Worm (Caenorhabditis elegans) whole organism, L1 larva: Measurements from ENCODE around the gene C37C3.1.
A peak's percentile ranks its signal among the peaks of the same experiment; 100 is the strongest.

Experiments
- C16A3.4 ChIP-seq: fragments of 150-350 bp; optimal IDR thresholded peaks from 2 replicates; lab custom pipeline; 2014; ENCODE audit warnings: missing biosample characterization, missing genetic modification characterization
- C34B4.2 ChIP-seq: sonication (generic microtip); optimal IDR thresholded peaks from 2 replicates; lab custom pipeline; 2017; ENCODE audit warnings: mild to moderate bottlenecking, missing genetic modification characterization, missing compliant biosample characterization
- aha-1 ChIP-seq: fragments of 150-350 bp; optimal IDR thresholded peaks from 2 replicates; lab custom pipeline; 2014; ENCODE audit warnings: missing biosample characterization, missing genetic modification characterization
- alr-1 ChIP-seq: fragments of 200-800 bp; sonication (Bioruptor generic); optimal IDR thresholded peaks from 2 replicates; lab custom pipeline; 2018; ENCODE audit warnings: borderline replicate concordance, mild to moderate bottlenecking, missing genetic modification characterization, missing compliant biosample characterization
- blmp-1 ChIP-seq: fragments of 150-350 bp; optimal IDR thresholded peaks from 2 replicates; lab custom pipeline; 2014; ENCODE audit warnings: missing biosample characterization, missing genetic modification characterization
- ceh-63 ChIP-seq: fragments of 200-800 bp; sonication (Bioruptor generic); optimal IDR thresholded peaks from 2 replicates; lab custom pipeline; 2018; ENCODE audit warnings: mild to moderate bottlenecking, missing genetic modification characterization, missing compliant biosample characterization
- ceh-8 ChIP-seq: fragments of 200-800 bp; sonication (Bioruptor generic); optimal IDR thresholded peaks from 2 replicates; lab custom pipeline; 2018; ENCODE audit warnings: mild to moderate bottlenecking, missing genetic modification characterization, moderate library complexity, missing compliant biosample characterization
- dpl-1 ChIP-seq, 3 experiments: fragments of 150-350 bp in 2 of 3; sonication (generic microtip) in 1 of 3; optimal IDR thresholded peaks; 2 replicates each; lab custom pipeline; 2014 to 2017; ENCODE audit warnings: missing biosample characterization in 3 of 3, missing genetic modification characterization in 3 of 3, missing genetic modification reagents in 3 of 3
- dsc-1 ChIP-seq: sonication (generic microtip); optimal IDR thresholded peaks from 2 replicates; lab custom pipeline; 2016; ENCODE audit warnings: mild to moderate bottlenecking, missing genetic modification characterization, missing compliant biosample characterization
- efl-1 ChIP-seq, 4 experiments: fragments of 150-350 bp; optimal IDR thresholded peaks in 3 of 4; peaks in 1 of 4; 1 replicate in 1 of 4; 2 replicates in 3 of 4; lab custom pipeline; 2014; ENCODE audit warnings: missing biosample characterization in 2 of 4, missing genetic modification characterization in 2 of 4, missing genetic modification reagents in 2 of 4
- efl-3 ChIP-seq: fragments of 200-800 bp; sonication (Bioruptor generic); optimal IDR thresholded peaks from 2 replicates; lab custom pipeline; 2018; ENCODE audit warnings: mild to moderate bottlenecking, missing genetic modification characterization, missing compliant biosample characterization
- egl-13 ChIP-seq: sonication (generic microtip); optimal IDR thresholded peaks from 2 replicates; lab custom pipeline; 2016; ENCODE audit warnings: missing genotype, missing genetic modification reagents, missing genetic modification characterization, missing compliant biosample characterization
- egl-27 ChIP-seq, 2 experiments: fragments of 150-350 bp in 1 of 2; sonication (generic microtip); optimal IDR thresholded peaks; 3 replicates each; lab custom pipeline; 2017 to 2018; ENCODE audit warnings: missing biosample characterization in 2 of 2, missing genetic modification characterization in 2 of 2, missing genetic modification reagents in 2 of 2
- elt-3 ChIP-seq, 6 experiments: fragments of 150-350 bp in 1 of 6; sonication (generic microtip); optimal IDR thresholded peaks; 2 replicates each; lab custom pipeline; 2017 to 2018; ENCODE audit warnings: missing biosample characterization in 6 of 6, missing genetic modification characterization in 6 of 6, inconsistent platforms in 1 of 6
- fkh-4 ChIP-seq: sonication (generic microtip); optimal IDR thresholded peaks from 2 replicates; lab custom pipeline; 2016; ENCODE audit warnings: missing compliant biosample characterization, missing genetic modification characterization, borderline replicate concordance
- fkh-8 ChIP-seq: sonication (generic microtip); optimal IDR thresholded peaks from 2 replicates; lab custom pipeline; 2016; ENCODE audit warnings: mild to moderate bottlenecking, missing genetic modification characterization, missing compliant biosample characterization
- hpl-2 ChIP-seq: fragments of 150-350 bp; optimal IDR thresholded peaks from 2 replicates; lab custom pipeline; 2014; ENCODE audit warnings: missing biosample characterization, missing genetic modification reagents, missing genetic modification characterization
- jun-1 ChIP-seq: fragments of 150-350 bp; optimal IDR thresholded peaks from 2 replicates; lab custom pipeline; 2014; ENCODE audit warnings: missing biosample characterization, missing genetic modification reagents, missing genetic modification characterization
- lin-13 ChIP-seq: fragments of 150-350 bp; optimal IDR thresholded peaks from 2 replicates; lab custom pipeline; 2014; ENCODE audit warnings: missing biosample characterization, missing genetic modification reagents, missing genetic modification characterization
- lin-14 ChIP-seq: fragments of 200-800 bp; sonication (Bioruptor generic); optimal IDR thresholded peaks from 2 replicates; lab custom pipeline; 2018; ENCODE audit warnings: mild to moderate bottlenecking, missing genetic modification characterization, moderate library complexity, missing compliant biosample characterization
- lin-15B ChIP-seq: fragments of 150-350 bp; sonication (generic microtip); optimal IDR thresholded peaks from 3 replicates; lab custom pipeline; 2014; ENCODE audit warnings: missing biosample characterization, missing genetic modification characterization
- lin-35 ChIP-seq, 2 experiments: fragments of 150-350 bp; optimal IDR thresholded peaks; 2 replicates each; lab custom pipeline; 2014; ENCODE audit warnings: missing biosample characterization in 2 of 2, missing genetic modification characterization in 2 of 2, missing genetic modification reagents in 2 of 2
- lsy-2 ChIP-seq, 2 experiments: fragments of 150-350 bp; optimal IDR thresholded peaks; 2 replicates each; lab custom pipeline; 2014; ENCODE audit warnings: missing biosample characterization in 2 of 2, missing genetic modification characterization in 2 of 2
- mab-9 ChIP-seq: fragments of 200-800 bp; sonication (Bioruptor generic); IDR thresholded peaks from 2 replicates; pipeline ENCODE4 v1.3.6; 2022; ENCODE audit warnings: missing genetic modification reagents, missing genetic modification characterization, missing compliant biosample characterization
- mef-2 ChIP-seq: fragments of 150-350 bp; optimal IDR thresholded peaks from 2 replicates; lab custom pipeline; 2014; ENCODE audit warnings: missing biosample characterization, missing genetic modification characterization
- nhr-11 ChIP-seq: fragments of 150-350 bp; optimal IDR thresholded peaks from 2 replicates; lab custom pipeline; 2014; ENCODE audit warnings: missing biosample characterization, missing genetic modification characterization
- nhr-19 ChIP-seq: fragments of 200-800 bp; sonication (Bioruptor generic); conservative IDR thresholded peaks from 2 replicates; pipeline ENCODE4 v1.3.6; 2022; ENCODE audit warnings: missing genetic modification characterization, missing compliant biosample characterization
- nhr-20 ChIP-seq: sonication (generic microtip); optimal IDR thresholded peaks from 2 replicates; lab custom pipeline; 2016; ENCODE audit warnings: mild to moderate bottlenecking, missing genetic modification characterization, missing compliant biosample characterization
- nhr-28 ChIP-seq: fragments of 150-350 bp; optimal IDR thresholded peaks from 2 replicates; lab custom pipeline; 2014; ENCODE audit warnings: missing biosample characterization, missing genetic modification characterization
- nhr-47 ChIP-seq: sonication (generic microtip); optimal IDR thresholded peaks from 2 replicates; lab custom pipeline; 2016; ENCODE audit warnings: mild to moderate bottlenecking, missing genetic modification characterization, moderate library complexity, missing compliant biosample characterization
- nhr-71 ChIP-seq: sonication (generic microtip); optimal IDR thresholded peaks from 2 replicates; lab custom pipeline; 2016; ENCODE audit warnings: mild to moderate bottlenecking, missing genetic modification characterization, moderate library complexity, missing compliant biosample characterization
- nhr-77 ChIP-seq: fragments of 150-350 bp; optimal IDR thresholded peaks from 2 replicates; lab custom pipeline; 2014; ENCODE audit warnings: missing biosample characterization, missing genetic modification characterization
- nhr-85 ChIP-seq: sonication (generic microtip); peaks from one replicate; lab custom pipeline; 2016; ENCODE audit warnings: missing genetic modification characterization, inconsistent platforms, missing compliant biosample characterization
- nhr-90 ChIP-seq: sonication (generic microtip); optimal IDR thresholded peaks from 2 replicates; lab custom pipeline; 2016; ENCODE audit warnings: mild to moderate bottlenecking, missing genetic modification characterization, missing compliant biosample characterization; ENCODE audit not compliant: poor library complexity
- pag-3 ChIP-seq: sonication (generic microtip); optimal IDR thresholded peaks from 2 replicates; lab custom pipeline; 2017; ENCODE audit warnings: missing genetic modification characterization, mild to moderate bottlenecking, missing compliant biosample characterization, antibody characterized with exemption, borderline replicate concordance; ENCODE audit not compliant: insufficient read depth
- pax-3 ChIP-seq: fragments of 200-800 bp; sonication (Bioruptor generic); optimal IDR thresholded peaks from 2 replicates; lab custom pipeline; 2018; ENCODE audit warnings: mild to moderate bottlenecking, missing genetic modification characterization, moderate library complexity, missing compliant biosample characterization
- pqm-1 ChIP-seq: sonication (generic microtip); optimal IDR thresholded peaks from 3 replicates; lab custom pipeline; 2017; ENCODE audit warnings: missing biosample characterization, missing genetic modification characterization
- rnt-1 ChIP-seq: sonication (generic microtip); optimal IDR thresholded peaks from 2 replicates; lab custom pipeline; 2016; ENCODE audit warnings: mild to moderate bottlenecking, missing genetic modification characterization, moderate library complexity, missing compliant biosample characterization
- skn-1 ChIP-seq: fragments of 150-350 bp; optimal IDR thresholded peaks from 2 replicates; lab custom pipeline; 2014; ENCODE audit warnings: missing biosample characterization, missing genetic modification characterization
- snu-23 ChIP-seq: sonication (generic microtip); optimal IDR thresholded peaks from 2 replicates; lab custom pipeline; 2016; ENCODE audit warnings: missing genetic modification characterization, missing compliant biosample characterization
- sox-4 ChIP-seq: sonication (generic microtip); optimal IDR thresholded peaks from 2 replicates; lab custom pipeline; 2016; ENCODE audit warnings: missing genetic modification characterization, missing compliant biosample characterization
- sup-37 ChIP-seq: fragments of 200-800 bp; sonication (Bioruptor generic); optimal IDR thresholded peaks from 2 replicates; lab custom pipeline; 2018; ENCODE audit warnings: mild to moderate bottlenecking, missing genetic modification characterization, missing compliant biosample characterization
- swsn-7 ChIP-seq: sonication (generic microtip); optimal IDR thresholded peaks from 2 replicates; lab custom pipeline; 2016; ENCODE audit warnings: missing genetic modification characterization, missing compliant biosample characterization
- unc-130 ChIP-seq: fragments of 150-350 bp; optimal IDR thresholded peaks from 2 replicates; lab custom pipeline; 2017; ENCODE audit warnings: missing biosample characterization, missing genetic modification characterization, inconsistent platforms
- unc-62 ChIP-seq: fragments of 150-350 bp; optimal IDR thresholded peaks from 2 replicates; lab custom pipeline; 2014; ENCODE audit warnings: missing biosample characterization, missing genetic modification reagents, missing genetic modification characterization
- unc-86 ChIP-seq: sonication (generic microtip); optimal IDR thresholded peaks from 2 replicates; lab custom pipeline; 2016; ENCODE audit warnings: missing genetic modification characterization, missing compliant biosample characterization
- zag-1 ChIP-seq: fragments of 150-350 bp; optimal IDR thresholded peaks from 2 replicates; lab custom pipeline; 2014; ENCODE audit warnings: missing biosample characterization, missing genetic modification characterization
- zip-4 ChIP-seq: fragments of 200-800 bp; sonication (Bioruptor generic); optimal IDR thresholded peaks from 2 replicates; lab custom pipeline; 2018; ENCODE audit warnings: mild to moderate bottlenecking, missing genetic modification characterization, moderate library complexity, missing compliant biosample characterization
- ztf-11 ChIP-seq, 2 experiments: sonication (generic microtip); optimal IDR thresholded peaks; 2 replicates each; lab custom pipeline; 2016 to 2017; ENCODE audit warnings: missing genetic modification characterization in 2 of 2, missing biosample characterization in 1 of 2, missing compliant biosample characterization in 1 of 2

C37C3.1 gene

ce11 chrV:7830952-7831351 is 26.8 kb upstream of the C37C3.1 start:
- TF ChIP-seq efl-1 (optimal IDR thresholded peaks at IDR 0.05; lab: Kevin White, UChicago), result no peak
- TF ChIP-seq efl-1 (GFP tag; optimal IDR thresholded peaks at IDR 0.05 in 1 of 2; lab: Kevin White, UChicago), result peak in 1 of 2 experiments; percentile 65
- no peak for TF ChIP-seq sup-37 (GFP tag; lab: Kevin White, UChicago)
- no peak for TF ChIP-seq ceh-63 (GFP tag; lab: Kevin White, UChicago)

DNA sequence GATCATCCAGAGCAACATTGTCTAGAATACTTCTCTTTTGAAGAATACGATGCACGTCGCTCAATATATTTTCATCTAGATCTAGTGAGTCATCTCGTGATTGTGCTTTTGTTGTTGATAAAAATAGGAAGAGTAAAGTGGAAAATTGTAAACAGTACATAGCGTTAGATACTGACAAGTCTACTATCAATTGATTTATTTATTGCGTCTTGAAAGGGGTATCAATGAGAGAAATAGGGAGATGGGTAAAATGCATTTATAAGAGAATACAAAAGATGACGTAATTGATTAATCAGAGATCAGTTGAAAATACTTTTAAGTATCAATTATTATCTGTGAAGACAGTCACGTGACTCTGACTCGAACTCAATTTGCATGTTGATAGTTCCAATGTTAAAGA is 20.9 kb upstream of the C37C3.1 start, which contains the start of gene txt-5:
TSS of gene txt-5 (minus strand) at position 224 of the 400 bp plus-strand sequence.
- no peak for TF ChIP-seq aha-1
- TF ChIP-seq efl-3, result no peak
- TF ChIP-seq lin-35 (GFP tag; optimal IDR thresholded peaks at IDR 0.05; lab: Kevin White, UChicago), result peak in 1 of 2 experiments; percentile 43
- TF ChIP-seq pag-3, result no peak
- no peak for TF ChIP-seq pax-3 (tag; lab: Kevin White, UChicago)
- no peak for TF ChIP-seq dsc-1 (tag; lab: Kevin White, UChicago)
- TF ChIP-seq mab-9 (GFP tag; lab: Robert Waterston, UW), result no peak
- no peak for TF ChIP-seq nhr-11 (tag; lab: Kevin White, UChicago)
- TF ChIP-seq lsy-2 (tag; optimal IDR thresholded peaks at IDR 0.05; lab: Kevin White, UChicago), result peak in 1 of 2 experiments; percentile 22
- peak; percentile 86 for TF ChIP-seq nhr-85
- TF ChIP-seq snu-23 (GFP tag; lab: Kevin White, UChicago), result peak; percentile 53
- no peak for TF ChIP-seq nhr-77 (tag; lab: Kevin White, UChicago)
- no peak for TF ChIP-seq zip-4 (GFP tag; lab: Kevin White, UChicago)
- TF ChIP-seq nhr-20 (tag; lab: Kevin White, UChicago), result peak; percentile 57
- TF ChIP-seq unc-62 (GFP tag; lab: Kevin White, UChicago), result no peak
- no peak for TF ChIP-seq mef-2 (tag; lab: Kevin White, UChicago)
- no peak for TF ChIP-seq ceh-8 (GFP tag; lab: Kevin White, UChicago)
- TF ChIP-seq nhr-19, result peak; percentile 37
- TF ChIP-seq zag-1 (tag; lab: Kevin White, UChicago), result no peak
- TF ChIP-seq elt-3 (tag; optimal IDR thresholded peaks at IDR 0.05; lab: Kevin White, UChicago), result peak in 3 of 6 experiments; percentile 43 to 83 (median 68)
- TF ChIP-seq swsn-7 (tag; lab: Kevin White, UChicago), result no peak
- TF ChIP-seq lin-15B (tag; lab: Kevin White, UChicago), result no peak
- TF ChIP-seq blmp-1 (tag; lab: Kevin White, UChicago), result no peak
- no peak for TF ChIP-seq fkh-4 (tag; lab: Kevin White, UChicago)
- TF ChIP-seq nhr-71 (tag; lab: Kevin White, UChicago), result peak; percentile 72
- no peak for TF ChIP-seq pqm-1 (tag; lab: Kevin White, UChicago)
- no peak for TF ChIP-seq unc-86
- TF ChIP-seq egl-27 (tag; optimal IDR thresholded peaks at IDR 0.05; lab: Kevin White, UChicago), result no peak
- TF ChIP-seq nhr-90 (tag; lab: Kevin White, UChicago), result peak; percentile 67
- TF ChIP-seq egl-13 (tag; lab: Kevin White, UChicago), result no peak
- no peak for TF ChIP-seq hpl-2 (GFP tag; lab: Kevin White, UChicago)
- no peak for TF ChIP-seq rnt-1 (tag; lab: Kevin White, UChicago)
- no peak for TF ChIP-seq unc-130 (tag; lab: Kevin White, UChicago)
- peak; percentile 24 for TF ChIP-seq nhr-47 (tag; lab: Kevin White, UChicago)
- no peak for TF ChIP-seq lin-13 (GFP tag; lab: Kevin White, UChicago)
- TF ChIP-seq lin-14 (GFP tag; lab: Kevin White, UChicago), result peak; percentile 51
- TF ChIP-seq nhr-28 (tag; lab: Kevin White, UChicago), result no peak
- no peak for TF ChIP-seq skn-1 (tag; lab: Kevin White, UChicago)
- no peak for TF ChIP-seq C34B4.2 (tag; lab: Kevin White, UChicago)
- TF ChIP-seq jun-1 (tag; lab: Kevin White, UChicago), result no peak
- TF ChIP-seq fkh-8 (tag; lab: Kevin White, UChicago), result no peak
- TF ChIP-seq alr-1 (tag; lab: Kevin White, UChicago), result no peak
- no peak for TF ChIP-seq dpl-1 (GFP tag; optimal IDR thresholded peaks at IDR 0.05; lab: Kevin White, UChicago)
- no peak for TF ChIP-seq ztf-11 (tag; optimal IDR thresholded peaks at IDR 0.05; lab: Kevin White, UChicago)
- TF ChIP-seq sox-4 (tag; lab: Kevin White, UChicago), result no peak
- no peak for TF ChIP-seq C16A3.4 (tag; lab: Kevin White, UChicago)
- no peak for TF ChIP-seq sup-37 (GFP tag; lab: Kevin White, UChicago)
